Fruit fly (Drosophila melanogaster): Measurements from ENCODE around the gene CG9215.

dm6 chrX:15554256-15554678 lies 28.4 kb downstream of the CG9215 start, which contains the start of gene Ac13E:
- TF ChIP-seq CG3919 (GFP tag; optimal IDR thresholded peaks at IDR 0.05) (peak; percentile 93), fd59A (GFP tag; optimal IDR thresholded peaks at IDR 0.05) (peak; percentile 87), OdsH (GFP tag; optimal IDR thresholded peaks at IDR 0.05) (peak; percentile 93), cyc (GFP tag; optimal IDR thresholded peaks at IDR 0.05) (peak; percentile 85), CG6792 (GFP tag; optimal IDR thresholded peaks at IDR 0.05) (peak; percentile 93), Sox15 (GFP tag; optimal IDR thresholded peaks at IDR 0.05) (peak; percentile 88), CG15336 (GFP tag; IDR thresholded peaks at IDR 0.05) (peak; percentile 89), CG10631 (GFP tag; optimal IDR thresholded peaks at IDR 0.05) (peak; percentile 87), lz (GFP tag; optimal IDR thresholded peaks at IDR 0.05) (peak; percentile 95)

Data from whole organism, prepupa.